Worm (Caenorhabditis elegans) whole organism, late embryonic: Measurements from ENCODE around the gene F58G11.4.
A peak's percentile ranks its signal among the peaks of the same experiment; 100 is the strongest.

Experiments used
- C38D4.7 ChIP-seq: fragments of 200-800 bp; sonication (Bioruptor generic); optimal IDR thresholded peaks from 2 replicates; lab custom pipeline; 2018; ENCODE audit warnings: mild to moderate bottlenecking, missing genetic modification characterization, moderate library complexity, missing compliant biosample characterization
- F13H6.1 ChIP-seq: sonication (generic microtip); optimal IDR thresholded peaks from 2 replicates; lab custom pipeline; 2016; ENCODE audit warnings: missing genetic modification characterization, missing compliant biosample characterization
- K02D7.2 ChIP-seq: sonication (generic microtip); optimal IDR thresholded peaks from 2 replicates; lab custom pipeline; 2017; ENCODE audit warnings: mild to moderate bottlenecking, missing genetic modification characterization, missing compliant biosample characterization
- T23F11.4 ChIP-seq: fragments of 200-800 bp; sonication (Bioruptor generic); optimal IDR thresholded peaks from 2 replicates; lab custom pipeline; 2018; ENCODE audit warnings: mild to moderate bottlenecking, missing genetic modification characterization, missing compliant biosample characterization
- Y22D7AL.16 ChIP-seq: sonication (generic microtip); optimal IDR thresholded peaks from 2 replicates; lab custom pipeline; 2016; ENCODE audit warnings: missing genetic modification characterization, missing compliant biosample characterization
- ahr-1 ChIP-seq: sonication (generic microtip); optimal IDR thresholded peaks from 2 replicates; lab custom pipeline; 2016; ENCODE audit warnings: missing genetic modification characterization, missing compliant biosample characterization
- ceh-14 ChIP-seq: sonication (generic microtip); optimal IDR thresholded peaks from 2 replicates; lab custom pipeline; 2016; ENCODE audit warnings: missing genotype, missing genetic modification characterization, missing compliant biosample characterization
- ceh-18 ChIP-seq: sonication (generic microtip); optimal IDR thresholded peaks from 2 replicates; lab custom pipeline; 2016; ENCODE audit warnings: missing genetic modification characterization, missing compliant biosample characterization
- ceh-2 ChIP-seq: sonication (generic microtip); optimal IDR thresholded peaks from 2 replicates; lab custom pipeline; 2016; ENCODE audit warnings: missing genotype, missing genetic modification characterization, missing compliant biosample characterization
- ceh-24 ChIP-seq: sonication (generic microtip); optimal IDR thresholded peaks from 2 replicates; lab custom pipeline; 2016; ENCODE audit warnings: mild to moderate bottlenecking, missing genetic modification characterization, missing compliant biosample characterization
- ceh-30 ChIP-seq: fragments of 150-350 bp; optimal IDR thresholded peaks from 2 replicates; lab custom pipeline; 2014; ENCODE audit warnings: missing biosample characterization, missing genetic modification characterization
- ceh-31 ChIP-seq: sonication (generic microtip); optimal IDR thresholded peaks from 2 replicates; lab custom pipeline; 2016; ENCODE audit warnings: missing genetic modification characterization, missing compliant biosample characterization
- ceh-34 ChIP-seq: sonication (generic microtip); optimal IDR thresholded peaks from 2 replicates; lab custom pipeline; 2016; ENCODE audit warnings: mild to moderate bottlenecking, missing genetic modification characterization, missing compliant biosample characterization
- ceh-45 ChIP-seq: fragments of 200-800 bp; sonication (Bioruptor generic); IDR thresholded peaks from 2 replicates; pipeline ENCODE4 v1.3.6; 2022; ENCODE audit warnings: missing genetic modification reagents, missing genetic modification characterization, missing compliant biosample characterization
- ceh-48 ChIP-seq: sonication (generic microtip); optimal IDR thresholded peaks from 2 replicates; lab custom pipeline; 2016; ENCODE audit warnings: missing genetic modification characterization, inconsistent platforms, missing compliant biosample characterization
- ceh-6 ChIP-seq: fragments of 200-800 bp; sonication (Bioruptor generic); optimal IDR thresholded peaks from 2 replicates; lab custom pipeline; 2018; ENCODE audit warnings: mild to moderate bottlenecking, missing genetic modification characterization, missing compliant biosample characterization
- che-1 ChIP-seq: sonication (generic microtip); optimal IDR thresholded peaks from 2 replicates; lab custom pipeline; 2016; ENCODE audit warnings: mild to moderate bottlenecking, missing genetic modification characterization, missing compliant biosample characterization
- dmd-4 ChIP-seq: sonication (generic microtip); optimal IDR thresholded peaks from 2 replicates; lab custom pipeline; 2016; ENCODE audit warnings: borderline replicate concordance, missing genetic modification characterization, missing compliant biosample characterization
- elt-2 ChIP-seq: sonication (generic microtip); optimal IDR thresholded peaks from 2 replicates; lab custom pipeline; 2016; ENCODE audit warnings: missing genetic modification reagents, missing genetic modification characterization, missing compliant biosample characterization
- elt-4 ChIP-seq: sonication (generic microtip); optimal IDR thresholded peaks from 2 replicates; lab custom pipeline; 2016; ENCODE audit warnings: missing genetic modification characterization, missing compliant biosample characterization
- eyg-1 ChIP-seq: sonication (generic microtip); optimal IDR thresholded peaks from 2 replicates; lab custom pipeline; 2016; ENCODE audit warnings: missing genotype, missing genetic modification characterization, missing compliant biosample characterization
- fkh-6 ChIP-seq: sonication (generic microtip); optimal IDR thresholded peaks from 2 replicates; lab custom pipeline; 2016; ENCODE audit warnings: missing genetic modification characterization, missing compliant biosample characterization
- gmeb-2 ChIP-seq: sonication (generic microtip); optimal IDR thresholded peaks from 2 replicates; lab custom pipeline; 2016; ENCODE audit warnings: missing genetic modification characterization, inconsistent platforms, missing compliant biosample characterization
- hlh-13 ChIP-seq: fragments of 200-800 bp; sonication (Bioruptor generic); optimal IDR thresholded peaks from 2 replicates; lab custom pipeline; 2018; ENCODE audit warnings: mild to moderate bottlenecking, missing genetic modification characterization, missing compliant biosample characterization
- hlh-30 ChIP-seq: sonication (generic microtip); optimal IDR thresholded peaks from 2 replicates; lab custom pipeline; 2017; ENCODE audit warnings: antibody characterized with exemption, missing genetic modification characterization, missing compliant biosample characterization; ENCODE audit not compliant: insufficient read depth
- hlh-8 ChIP-seq: sonication (generic microtip); optimal IDR thresholded peaks from 2 replicates; lab custom pipeline; 2016; ENCODE audit warnings: missing genotype, missing genetic modification characterization, missing compliant biosample characterization
- madf-2 ChIP-seq: sonication (generic microtip); optimal IDR thresholded peaks from 2 replicates; lab custom pipeline; 2017; ENCODE audit warnings: missing genetic modification characterization, missing compliant biosample characterization
- nfya-1 ChIP-seq: sonication (generic microtip); optimal IDR thresholded peaks from 2 replicates; lab custom pipeline; 2017; ENCODE audit warnings: missing genetic modification characterization, mild to moderate bottlenecking, missing compliant biosample characterization, antibody characterized with exemption, moderate library complexity
- nhr-11 ChIP-seq: fragments of 150-350 bp; optimal IDR thresholded peaks from 2 replicates; lab custom pipeline; 2014; ENCODE audit warnings: missing biosample characterization, missing genetic modification characterization
- npax-4 ChIP-seq: sonication (generic microtip); optimal IDR thresholded peaks from 2 replicates; lab custom pipeline; 2016; ENCODE audit warnings: missing genetic modification characterization, missing compliant biosample characterization
- odd-2 ChIP-seq: sonication (generic microtip); optimal IDR thresholded peaks from 2 replicates; lab custom pipeline; 2017; ENCODE audit warnings: antibody characterized with exemption, mild to moderate bottlenecking, missing genetic modification characterization, missing compliant biosample characterization
- pag-3 ChIP-seq: sonication (generic microtip); optimal IDR thresholded peaks from 2 replicates; lab custom pipeline; 2016; ENCODE audit warnings: missing compliant biosample characterization, missing genetic modification characterization, borderline replicate concordance
- pax-1 ChIP-seq: fragments of 150-350 bp; optimal IDR thresholded peaks from 2 replicates; lab custom pipeline; 2014; ENCODE audit warnings: missing biosample characterization, missing genetic modification characterization
- pha-4 ChIP-seq: fragments of 150-350 bp; optimal IDR thresholded peaks from 2 replicates; lab custom pipeline; 2018; ENCODE audit warnings: missing biosample characterization, missing genetic modification reagents, missing genetic modification characterization
- pqm-1 ChIP-seq: sonication (generic microtip); optimal IDR thresholded peaks from 2 replicates; lab custom pipeline; 2016; ENCODE audit warnings: missing genetic modification characterization, missing compliant biosample characterization
- pros-1 ChIP-seq: fragments of 150-350 bp; optimal IDR thresholded peaks from 2 replicates; lab custom pipeline; 2014; ENCODE audit warnings: missing biosample characterization, missing genetic modification reagents, missing genetic modification characterization
- ref-2 ChIP-seq: sonication (generic microtip); optimal IDR thresholded peaks from 2 replicates; lab custom pipeline; 2016; ENCODE audit warnings: missing genetic modification characterization, missing compliant biosample characterization
- rnt-1 ChIP-seq: sonication (generic microtip); optimal IDR thresholded peaks from 2 replicates; lab custom pipeline; 2016; ENCODE audit warnings: missing genetic modification characterization, missing compliant biosample characterization
- sdc-2 ChIP-seq: sonication (generic microtip); optimal IDR thresholded peaks from 2 replicates; lab custom pipeline; 2016; ENCODE audit warnings: missing genotype, missing genetic modification characterization, missing compliant biosample characterization
- sox-4 ChIP-seq: sonication (generic microtip); optimal IDR thresholded peaks from 2 replicates; lab custom pipeline; 2017; ENCODE audit warnings: mild to moderate bottlenecking, missing genetic modification characterization, inconsistent platforms, missing compliant biosample characterization
- syd-9 ChIP-seq: sonication (generic microtip); optimal IDR thresholded peaks from 2 replicates; lab custom pipeline; 2016; ENCODE audit warnings: mild to moderate bottlenecking, missing genetic modification characterization, moderate library complexity, missing compliant biosample characterization
- tbx-2 ChIP-seq: sonication (generic microtip); optimal IDR thresholded peaks from 2 replicates; lab custom pipeline; 2016; ENCODE audit warnings: missing genetic modification characterization, missing compliant biosample characterization
- unc-86 ChIP-seq: sonication (generic microtip); optimal IDR thresholded peaks from 2 replicates; lab custom pipeline; 2016; ENCODE audit warnings: missing genetic modification characterization, missing compliant biosample characterization
- ztf-16 ChIP-seq: sonication (generic microtip); optimal IDR thresholded peaks from 2 replicates; lab custom pipeline; 2017; ENCODE audit warnings: missing genetic modification characterization, missing compliant biosample characterization

Gene F58G11.4

DNA sequence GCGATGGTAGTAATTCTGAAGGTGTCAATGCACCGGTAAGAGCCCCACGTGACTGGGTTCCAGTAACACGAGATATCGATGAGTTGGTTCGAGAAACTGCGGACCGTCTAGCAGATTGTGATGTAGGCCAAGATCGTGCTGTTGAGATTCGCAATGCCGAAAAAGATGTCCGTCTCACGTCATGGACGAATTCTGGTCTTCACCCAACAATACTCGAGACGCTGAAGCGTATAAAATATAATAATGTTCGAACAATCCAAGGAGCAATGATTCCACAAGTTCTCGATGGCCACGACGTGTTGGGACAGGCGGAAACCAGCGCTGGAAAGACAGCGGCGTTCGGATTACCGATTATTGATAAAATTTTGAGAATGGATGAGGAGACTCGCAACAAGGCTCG, 5.9 kb upstream of the F58G11.4 start:
- TF ChIP-seq sdc-2 (tag; lab: Kevin White, UChicago): no peak
- TF ChIP-seq T23F11.4 (GFP tag; lab: Kevin White, UChicago): no peak
- TF ChIP-seq pros-1: no peak
- no peak for TF ChIP-seq ceh-2
- TF ChIP-seq elt-2 (tag; lab: Kevin White, UChicago): no peak
- no peak for TF ChIP-seq npax-4 (tag; lab: Kevin White, UChicago)
- TF ChIP-seq F13H6.1 (tag; lab: Kevin White, UChicago): no peak
- no peak for TF ChIP-seq dmd-4
- TF ChIP-seq nfya-1 (tag; lab: Kevin White, UChicago): no peak
- TF ChIP-seq ceh-30 (tag; lab: Kevin White, UChicago): no peak
- no peak for TF ChIP-seq C38D4.7 (GFP tag; lab: Kevin White, UChicago)
- TF ChIP-seq ztf-16 (tag; lab: Kevin White, UChicago): no peak
- no peak for TF ChIP-seq rnt-1 (tag; lab: Kevin White, UChicago)
- no peak for TF ChIP-seq ref-2 (tag; lab: Kevin White, UChicago)
- no peak for TF ChIP-seq ceh-34 (tag; lab: Kevin White, UChicago)
- no peak for TF ChIP-seq ahr-1
- no peak for TF ChIP-seq hlh-30
- no peak for TF ChIP-seq nhr-11 (tag; lab: Kevin White, UChicago)

ce11 chrV:13668337-13668736, 4.1 kb upstream of the F58G11.4 start:
- TF ChIP-seq elt-4 (tag; lab: Kevin White, UChicago): no peak
- no peak for TF ChIP-seq ceh-30 (tag; lab: Kevin White, UChicago)
- TF ChIP-seq nhr-11 (tag; lab: Kevin White, UChicago): no peak
- TF ChIP-seq hlh-30: no peak
- TF ChIP-seq madf-2 (tag; lab: Kevin White, UChicago): no peak
- no peak for TF ChIP-seq unc-86
- TF ChIP-seq C38D4.7 (GFP tag; lab: Kevin White, UChicago): no peak
- TF ChIP-seq rnt-1 (tag; lab: Kevin White, UChicago): no peak
- no peak for TF ChIP-seq hlh-13
- TF ChIP-seq ceh-14 (tag; lab: Kevin White, UChicago): no peak
- TF ChIP-seq ceh-2: no peak
- no peak for TF ChIP-seq sdc-2 (tag; lab: Kevin White, UChicago)
- no peak for TF ChIP-seq pax-1 (tag; lab: Kevin White, UChicago)
- no peak for TF ChIP-seq pha-4 (tag; lab: Kevin White, UChicago)
- TF ChIP-seq ceh-31 (tag; lab: Kevin White, UChicago): no peak

ce11 chrV:13669170-13669569, 3.2 kb upstream of the F58G11.4 start:
- TF ChIP-seq ceh-48 (tag; lab: Kevin White, UChicago) (no peak), npax-4 (tag; lab: Kevin White, UChicago) (no peak), ceh-14 (tag; lab: Kevin White, UChicago) (no peak), ceh-6 (GFP tag; lab: Kevin White, UChicago) (no peak), Y22D7AL.16 (no peak), syd-9 (no peak), T23F11.4 (GFP tag; lab: Kevin White, UChicago) (no peak), hlh-8 (no peak), K02D7.2 (tag; lab: Kevin White, UChicago) (no peak), pros-1 (no peak), elt-2 (tag; lab: Kevin White, UChicago) (no peak)
- TF ChIP-seq, all 69 proteins: peak for 0

DNA sequence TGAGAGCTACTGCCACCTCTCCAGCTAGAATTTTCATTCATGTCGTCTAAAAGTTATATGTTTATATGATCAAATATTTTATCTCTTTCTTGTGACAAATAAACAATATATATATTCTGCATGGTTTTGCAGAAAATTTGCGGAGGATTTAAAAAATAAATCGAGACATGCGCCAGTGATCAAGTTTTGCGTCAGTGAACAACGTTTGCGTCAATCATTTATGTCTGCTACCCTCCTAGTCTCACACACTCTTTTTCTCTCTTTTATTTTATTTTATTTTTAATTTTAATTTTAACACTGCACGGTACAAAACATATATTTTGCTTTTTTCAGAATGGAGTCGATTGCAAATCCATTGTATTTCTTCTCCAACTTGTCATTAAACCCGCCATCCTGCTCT, 6.2 kb downstream of the F58G11.4 start, which contains the start of the genes tag-65 and ccz-1:
tag-65 (minus strand) TSS at position 46 of the 400 bp plus-strand sequence.
ccz-1 (plus strand) TSS at position 334 of the 400 bp plus-strand sequence.
- TF ChIP-seq tbx-2 (tag; lab: Kevin White, UChicago): peak; percentile 42
- no peak for TF ChIP-seq pax-1 (tag; lab: Kevin White, UChicago)
- TF ChIP-seq pag-3 (tag; lab: Kevin White, UChicago): no peak
- TF ChIP-seq ceh-18 (tag; lab: Kevin White, UChicago): no peak
- TF ChIP-seq ahr-1: no peak
- peak; percentile 45 for TF ChIP-seq elt-2 (tag; lab: Kevin White, UChicago)
- no peak for TF ChIP-seq eyg-1 (tag; lab: Kevin White, UChicago)
- TF ChIP-seq ceh-31 (tag; lab: Kevin White, UChicago): peak; percentile 35
- TF ChIP-seq ceh-45 (GFP tag; lab: Robert Waterston, UW): no peak
- TF ChIP-seq hlh-13: no peak
- no peak for TF ChIP-seq ref-2 (tag; lab: Kevin White, UChicago)
- no peak for TF ChIP-seq hlh-30
- TF ChIP-seq gmeb-2 (tag; lab: Kevin White, UChicago): no peak
- TF ChIP-seq ceh-2: no peak
- TF ChIP-seq ceh-14 (tag; lab: Kevin White, UChicago): no peak
- TF ChIP-seq pha-4 (tag; lab: Kevin White, UChicago): no peak
- no peak for TF ChIP-seq pqm-1 (tag; lab: Kevin White, UChicago)
- TF ChIP-seq syd-9: no peak
- TF ChIP-seq K02D7.2 (tag; lab: Kevin White, UChicago): no peak
- TF ChIP-seq elt-4 (tag; lab: Kevin White, UChicago): no peak
- TF ChIP-seq fkh-6 (tag; lab: Kevin White, UChicago): no peak
- TF ChIP-seq rnt-1 (tag; lab: Kevin White, UChicago): no peak
- TF ChIP-seq ceh-24: no peak
- no peak for TF ChIP-seq che-1 (tag; lab: Kevin White, UChicago)
- TF ChIP-seq nfya-1 (tag; lab: Kevin White, UChicago): peak; percentile 71
- no peak for TF ChIP-seq sox-4 (tag; lab: Kevin White, UChicago)
- no peak for TF ChIP-seq C38D4.7 (GFP tag; lab: Kevin White, UChicago)
- TF ChIP-seq ztf-16 (tag; lab: Kevin White, UChicago): no peak
- TF ChIP-seq odd-2 (tag; lab: Kevin White, UChicago): no peak
